Worm (Caenorhabditis elegans) whole organism, L4 larva: ENCODE data around the gene T26H8.4.

Source experiments
- R02D3.7 ChIP-seq: fragments of 150-350 bp; sonication (generic microtip); optimal IDR thresholded peaks from 3 replicates; lab custom pipeline; 2014; ENCODE audit warnings: missing biosample characterization, missing genetic modification characterization
- ceh-28 ChIP-seq: fragments of 150-350 bp; optimal IDR thresholded peaks from 2 replicates; lab custom pipeline; 2014; ENCODE audit warnings: missing biosample characterization, missing genetic modification reagents, missing genetic modification characterization
- dmd-8 ChIP-seq: fragments of 200-800 bp; sonication (Bioruptor generic); IDR thresholded peaks from 2 replicates; pipeline ENCODE4 v1.3.6; 2022; ENCODE audit warnings: missing genetic modification characterization, missing compliant biosample characterization
- dve-1 ChIP-seq: sonication (generic microtip); optimal IDR thresholded peaks from 2 replicates; lab custom pipeline; 2017; ENCODE audit warnings: antibody characterized with exemption, mild to moderate bottlenecking, missing genetic modification characterization, missing compliant biosample characterization; ENCODE audit not compliant: insufficient read depth
- fkh-10 ChIP-seq: fragments of 150-350 bp; optimal IDR thresholded peaks from 2 replicates; lab custom pipeline; 2014; ENCODE audit warnings: missing biosample characterization, missing genetic modification reagents, missing genetic modification characterization
- gei-8 ChIP-seq: fragments of 200-800 bp; sonication (Bioruptor generic); optimal IDR thresholded peaks from 2 replicates; lab custom pipeline; 2018; ENCODE audit warnings: mild to moderate bottlenecking, missing genetic modification characterization, missing compliant biosample characterization
- lin-13 ChIP-seq: fragments of 150-350 bp; optimal IDR thresholded peaks from 2 replicates; lab custom pipeline; 2014; ENCODE audit warnings: missing biosample characterization, missing genetic modification reagents, missing genetic modification characterization
- mxl-3 ChIP-seq: fragments of 200-800 bp; sonication (Bioruptor generic); optimal IDR thresholded peaks from 2 replicates; lab custom pipeline; 2018; ENCODE audit warnings: mild to moderate bottlenecking, missing genetic modification characterization, missing compliant biosample characterization
- nhr-11 ChIP-seq: fragments of 150-350 bp; optimal IDR thresholded peaks from 2 replicates; lab custom pipeline; 2014; ENCODE audit warnings: missing biosample characterization, missing genetic modification characterization
- skn-1 ChIP-seq: fragments of 150-350 bp; optimal IDR thresholded peaks from 2 replicates; lab custom pipeline; 2014; ENCODE audit warnings: missing biosample characterization, missing genetic modification characterization
- unc-130 ChIP-seq: sonication (generic microtip); optimal IDR thresholded peaks from 2 replicates; lab custom pipeline; 2016; ENCODE audit warnings: missing genetic modification reagents, missing genetic modification characterization, missing compliant biosample characterization
- unc-62 ChIP-seq, 3 experiments: fragments of 150-350 bp in 1 of 3; sonication (generic microtip); optimal IDR thresholded peaks in 2 of 3; peaks in 1 of 3; 1 replicate in 1 of 3; 2 replicates in 2 of 3; lab custom pipeline; 2014 to 2017; ENCODE audit warnings: missing biosample characterization in 3 of 3, missing genetic modification characterization in 3 of 3, missing genetic modification reagents in 3 of 3, missing genotype in 1 of 3
- ztf-11 ChIP-seq: fragments of 150-350 bp; optimal IDR thresholded peaks from 2 replicates; lab custom pipeline; 2014; ENCODE audit warnings: missing biosample characterization, missing genetic modification characterization
- ztf-7 ChIP-seq: fragments of 150-350 bp; optimal IDR thresholded peaks from 2 replicates; lab custom pipeline; 2014; ENCODE audit warnings: missing biosample characterization, missing genetic modification characterization

DNA sequence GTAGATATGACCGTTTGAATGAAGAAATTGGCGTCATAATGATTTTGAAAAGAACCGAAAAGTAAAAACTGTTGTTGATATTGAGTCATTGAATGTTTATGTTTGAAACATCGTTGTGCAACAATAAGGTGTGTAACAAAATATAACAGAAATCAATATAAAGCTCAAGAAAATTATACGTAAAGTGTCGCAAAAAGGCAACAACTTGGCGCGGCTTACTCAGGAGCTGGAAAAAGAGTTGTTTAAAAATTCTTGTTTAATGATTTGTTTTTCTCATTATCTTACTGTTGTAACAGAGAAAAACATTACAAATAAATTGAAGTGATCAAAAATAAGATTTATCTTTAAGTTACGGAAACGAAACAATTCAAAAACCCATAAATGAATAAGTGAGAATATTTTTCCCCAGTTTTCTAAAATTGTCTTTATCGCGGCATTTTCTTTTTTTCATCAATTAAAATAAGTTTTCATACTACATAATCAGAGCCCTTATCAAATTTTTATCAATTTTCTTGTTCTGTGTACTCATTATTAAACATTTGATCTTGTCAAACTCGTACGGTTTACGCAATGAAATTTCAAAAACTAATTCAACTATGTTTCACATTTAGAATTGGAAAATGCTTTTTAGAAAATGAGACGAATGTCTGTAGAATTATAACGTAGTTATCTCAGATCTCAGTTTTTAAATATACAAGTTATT is 21.3 kb upstream of the T26H8.4 start, which contains the start of gene ZK1037.6:
- TF ChIP-seq dve-1 (tag; lab: Kevin White, UChicago) (no peak), ztf-11 (tag; lab: Kevin White, UChicago) (no peak), lin-13 (no peak), ceh-28 (tag; lab: Kevin White, UChicago) (no peak), dmd-8 (no peak), skn-1 (tag; lab: Kevin White, UChicago) (no peak), unc-130 (GFP tag; lab: Kevin White, UChicago) (no peak), ztf-7 (tag; lab: Kevin White, UChicago) (no peak), mxl-3 (GFP tag; lab: Kevin White, UChicago) (no peak), fkh-10 (no peak), gei-8 (GFP tag; lab: Kevin White, UChicago) (no peak), nhr-11 (tag; lab: Kevin White, UChicago) (no peak), R02D3.7 (tag; lab: Kevin White, UChicago) (no peak), unc-62 (GFP tag; optimal IDR thresholded peaks at IDR 0.05 in 1 of 2; lab: Kevin White, UChicago) (no peak), unc-62 (tag; optimal IDR thresholded peaks at IDR 0.05; lab: Kevin White, UChicago) (no peak)
